Fruit fly (Drosophila melanogaster): Measurements from ENCODE around the gene Dab.

Dab gene

DNA sequence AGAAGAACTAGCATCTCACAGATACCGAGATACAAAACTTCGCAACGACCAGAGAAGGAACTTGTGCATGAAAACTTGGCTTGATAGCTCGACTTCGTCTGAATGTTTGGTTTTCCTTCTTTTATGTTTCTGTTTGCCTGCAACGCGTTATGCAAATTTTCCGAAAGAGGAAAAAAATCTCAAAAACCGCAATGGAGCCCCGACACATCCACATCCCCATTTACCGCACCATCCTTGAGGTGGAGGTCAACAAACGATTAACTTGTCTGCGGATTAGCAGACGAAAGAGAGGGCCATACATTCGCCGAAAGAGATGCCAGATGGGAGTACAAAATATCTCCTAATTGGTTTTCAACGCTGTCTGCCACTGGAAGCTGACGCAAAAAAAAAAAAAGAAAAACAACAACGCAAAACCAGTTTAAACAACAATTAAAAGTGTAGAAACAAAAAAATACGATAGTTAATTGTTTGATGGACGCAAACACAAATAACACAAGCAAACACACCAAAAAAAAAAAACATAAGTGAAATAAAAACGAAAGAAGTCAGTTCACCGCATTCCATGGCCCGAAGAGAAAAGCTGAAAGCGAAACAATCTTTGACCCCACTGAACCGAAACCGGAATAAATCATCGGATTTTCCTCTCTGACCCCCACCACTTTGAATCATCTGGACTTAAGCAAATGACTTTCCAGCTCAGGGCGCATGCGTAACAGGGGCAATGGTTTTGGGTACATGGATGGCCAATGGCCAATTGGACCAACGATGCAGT is 16.7 kb upstream of the Dab start:
- TF ChIP-seq fd96Ca (GFP tag; IDR thresholded peaks at IDR 0.05) (no peak), CG14655 (GFP tag; optimal IDR thresholded peaks at IDR 0.05) (no peak), EcR (GFP tag; optimal IDR thresholded peaks at IDR 0.05) (peak; percentile 61)

DNA sequence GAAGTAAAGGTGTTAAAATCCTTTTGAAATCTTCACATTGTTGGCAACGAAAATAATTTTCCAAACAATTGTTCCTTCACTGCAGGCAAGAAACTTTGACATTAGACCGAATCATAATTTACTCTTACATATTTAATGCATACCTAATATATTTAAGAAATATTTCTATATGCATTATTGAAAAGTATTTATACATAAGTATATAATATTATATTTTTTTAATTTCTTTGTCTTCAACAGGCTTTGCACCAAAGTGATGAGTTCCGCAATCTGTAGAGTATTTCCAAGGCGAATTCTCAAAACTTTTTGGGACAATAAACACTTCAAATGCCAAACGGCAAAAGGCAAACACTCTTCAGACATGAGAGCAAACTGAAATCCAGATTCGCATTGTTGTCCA is 14.9 kb upstream of the Dab start:
- TF ChIP-seq CG10348 (GFP tag; IDR thresholded peaks at IDR 0.05) (no peak), CG13204 (GFP tag; optimal IDR thresholded peaks at IDR 0.05) (no peak), D1 (tag; optimal IDR thresholded peaks at IDR 0.05) (no peak), CG32121 (GFP tag; IDR thresholded peaks at IDR 0.05) (0 out of 2 replicates have a peak, but pooled peaks have one; percentile 39), Pif1B (GFP tag; optimal IDR thresholded peaks at IDR 0.05) (no peak), CG15710 (tag; optimal IDR thresholded peaks at IDR 0.05) (no peak), fd96Ca (GFP tag; IDR thresholded peaks at IDR 0.05) (0 out of 3 replicates have a peak, but pooled peaks have one; percentile 28), gl (tag; optimal IDR thresholded peaks at IDR 0.05) (no peak), Ets98B (GFP tag; IDR thresholded peaks at IDR 0.05) (peak; percentile 40; the same call in 1 of the 2 replicates), CG8159 (tag; optimal IDR thresholded peaks at IDR 0.05) (peak; percentile 5), CG12605 (GFP tag; IDR thresholded peaks at IDR 0.05) (no peak), CG8301 (tag; optimal IDR thresholded peaks at IDR 0.05) (peak; percentile 22), CG14655 (GFP tag; optimal IDR thresholded peaks at IDR 0.05) (peak; percentile 35), CG4496 (GFP tag; IDR thresholded peaks at IDR 0.05) (peak; percentile 23; the same call in 1 of the 3 replicates), EcR (GFP tag; optimal IDR thresholded peaks at IDR 0.05) (no peak), Snoo (tag; optimal IDR thresholded peaks at IDR 0.05) (no peak), CG17806 (tag; optimal IDR thresholded peaks at IDR 0.05) (peak; percentile 6), rn (GFP tag; IDR thresholded peaks at IDR 0.05) (no peak), CG9948 (tag; optimal IDR thresholded peaks at IDR 0.05) (no peak), CG34367 (tag; optimal IDR thresholded peaks at IDR 0.05) (no peak), Pif1A (GFP tag; optimal IDR thresholded peaks at IDR 0.05) (no peak)

DNA sequence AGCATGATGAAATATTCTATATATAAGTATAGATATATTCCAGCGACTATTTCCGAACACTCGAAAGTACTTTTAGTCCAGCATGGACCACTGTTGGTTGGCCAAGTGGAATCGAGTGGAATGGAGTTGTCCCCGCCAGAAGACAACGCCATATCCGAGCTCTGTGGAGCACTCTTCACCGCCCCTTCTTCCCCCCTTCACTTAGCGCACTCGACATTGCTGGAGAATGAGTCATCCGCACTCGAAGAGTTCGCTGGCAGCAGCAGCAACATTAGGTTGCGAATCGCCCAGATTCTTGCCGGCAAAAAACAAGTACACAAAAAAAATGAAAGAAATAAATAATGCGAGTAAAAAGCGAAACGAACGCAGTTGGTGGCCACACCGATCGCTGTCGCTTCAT is 13.8 kb upstream of the Dab start:
- TF ChIP-seq Pif1A (GFP tag; optimal IDR thresholded peaks at IDR 0.05) (no peak), CG8301 (tag; optimal IDR thresholded peaks at IDR 0.05) (no peak), EcR (GFP tag; optimal IDR thresholded peaks at IDR 0.05) (peak; percentile 34), CG12605 (GFP tag; IDR thresholded peaks at IDR 0.05) (0 out of 2 replicates have a peak, but pooled peaks have one; percentile 23), CG4496 (GFP tag; IDR thresholded peaks at IDR 0.05) (no peak)

DNA sequence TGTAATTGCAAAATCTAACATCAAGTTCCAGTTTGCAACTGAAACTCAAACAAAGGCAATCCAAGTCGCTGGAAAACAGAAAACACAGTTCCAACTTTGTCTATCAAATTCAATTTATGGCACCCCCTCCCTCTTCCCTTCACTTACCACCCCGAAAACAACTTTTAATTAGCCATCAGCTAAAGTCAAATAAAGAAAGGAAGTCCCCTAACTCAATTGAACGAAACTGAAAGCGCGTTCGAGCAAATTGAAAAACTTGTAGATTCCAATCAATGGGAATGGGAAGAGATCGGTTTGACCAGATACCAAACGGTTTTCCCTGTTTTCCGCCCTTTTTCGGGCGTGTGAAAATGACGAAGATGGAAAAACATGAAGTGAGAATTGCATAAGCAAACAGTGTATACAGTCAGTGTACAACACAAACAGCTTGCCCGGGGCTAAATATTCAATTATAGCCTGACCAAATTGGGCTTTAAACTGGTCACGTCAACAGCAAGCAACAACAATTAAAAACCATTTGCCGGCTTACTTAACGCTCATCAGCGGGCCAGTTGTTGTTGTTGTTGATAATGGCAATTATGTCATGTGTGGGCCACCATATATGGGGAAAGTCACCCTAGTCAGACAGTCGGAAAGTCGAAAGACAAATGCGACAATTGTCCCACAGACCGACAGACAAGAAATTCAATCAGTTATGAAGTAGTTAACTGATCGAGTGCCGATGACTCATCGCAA is 12.5 kb upstream of the Dab start:
- TF ChIP-seq CG12605 (GFP tag; IDR thresholded peaks at IDR 0.05): no peak
- TF ChIP-seq CG17806 (tag; optimal IDR thresholded peaks at IDR 0.05): no peak
- no peak for TF ChIP-seq CG10348 (GFP tag; IDR thresholded peaks at IDR 0.05)
- TF ChIP-seq Pif1A (GFP tag; optimal IDR thresholded peaks at IDR 0.05): no peak

DNA sequence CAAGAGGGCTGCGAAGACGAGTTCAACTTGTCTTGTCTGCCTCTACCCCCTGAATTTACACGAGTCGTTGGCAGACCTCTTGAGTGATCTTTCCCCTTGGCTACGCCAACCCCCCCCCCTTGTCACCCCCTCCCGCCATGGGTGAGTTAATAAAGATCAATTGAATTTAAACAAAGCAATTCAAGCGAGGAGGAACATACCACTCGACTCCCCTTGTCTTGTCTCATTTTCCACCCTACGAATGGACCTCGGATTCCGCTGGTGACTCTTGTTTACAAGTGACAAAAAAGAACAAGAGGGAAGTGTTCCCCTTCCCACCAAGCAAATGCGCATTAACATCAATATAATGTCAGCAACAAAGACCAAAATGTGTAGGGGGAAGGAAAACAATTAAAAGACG is 9.1 kb upstream of the Dab start:
- TF ChIP-seq Pif1B (GFP tag; optimal IDR thresholded peaks at IDR 0.05) (no peak), EcR (GFP tag; optimal IDR thresholded peaks at IDR 0.05) (peak; percentile 43)

DNA sequence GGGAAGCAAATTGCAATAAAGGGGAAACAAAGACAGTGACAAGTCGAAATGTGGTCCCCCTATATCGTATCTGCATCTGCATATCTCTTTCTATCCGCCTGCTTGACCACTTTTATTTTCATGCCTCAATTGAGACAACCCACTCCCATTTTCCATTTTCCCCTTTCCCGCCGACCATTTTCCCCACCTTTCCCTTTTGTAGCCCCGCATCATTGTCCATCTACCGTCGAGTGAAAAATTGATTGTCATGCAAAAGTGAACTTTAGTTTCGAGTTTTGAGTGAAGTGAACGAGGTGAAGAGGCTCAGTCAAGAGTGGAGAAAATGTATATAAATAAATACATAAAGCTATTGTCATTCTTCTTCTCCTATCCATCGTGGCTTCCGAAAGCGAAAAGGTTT is 7.7 kb upstream of the Dab start:
- TF ChIP-seq CG13204 (GFP tag; optimal IDR thresholded peaks at IDR 0.05) (no peak), Ets98B (GFP tag; IDR thresholded peaks at IDR 0.05) (no peak), rn (GFP tag; IDR thresholded peaks at IDR 0.05) (no peak), D1 (tag; optimal IDR thresholded peaks at IDR 0.05) (no peak), CG8159 (tag; optimal IDR thresholded peaks at IDR 0.05) (no peak), CG9948 (tag; optimal IDR thresholded peaks at IDR 0.05) (no peak), CG4496 (GFP tag; IDR thresholded peaks at IDR 0.05) (no peak), CG8301 (tag; optimal IDR thresholded peaks at IDR 0.05) (no peak), fd96Ca (GFP tag; IDR thresholded peaks at IDR 0.05) (no peak), Snoo (tag; optimal IDR thresholded peaks at IDR 0.05) (no peak)

- TF ChIP-seq CG8301 (tag; optimal IDR thresholded peaks at IDR 0.05) (no peak), CG12605 (GFP tag; IDR thresholded peaks at IDR 0.05) (no peak), CG17806 (tag; optimal IDR thresholded peaks at IDR 0.05) (no peak), Pif1B (GFP tag; optimal IDR thresholded peaks at IDR 0.05) (no peak), CG9948 (tag; optimal IDR thresholded peaks at IDR 0.05) (no peak), rn (GFP tag; IDR thresholded peaks at IDR 0.05) (no peak), CG4496 (GFP tag; IDR thresholded peaks at IDR 0.05) (no peak), CG34367 (tag; optimal IDR thresholded peaks at IDR 0.05) (no peak), D1 (tag; optimal IDR thresholded peaks at IDR 0.05) (no peak)
These were observed 7.3 kb upstream of the Dab start, which contains the start of gene CG9692 for dm6 chr3L:16704673-16705072. TSS of gene CG9692 (plus strand) at chr3L:16704973.
